Fruit fly (Drosophila melanogaster) S2 (cell line): ENCODE results near the gene CG44198.

Source experiments
- CG8478 ChIP-seq: fragments of >200 bp; optimal IDR thresholded peaks from 2 replicates; lab custom pipeline; 2018
- CTCF ChIP-seq, 2 experiments: fragments of >200 bp; optimal IDR thresholded peaks; 2 replicates each; lab custom pipeline; 2018

The CG44198 gene

DNA sequence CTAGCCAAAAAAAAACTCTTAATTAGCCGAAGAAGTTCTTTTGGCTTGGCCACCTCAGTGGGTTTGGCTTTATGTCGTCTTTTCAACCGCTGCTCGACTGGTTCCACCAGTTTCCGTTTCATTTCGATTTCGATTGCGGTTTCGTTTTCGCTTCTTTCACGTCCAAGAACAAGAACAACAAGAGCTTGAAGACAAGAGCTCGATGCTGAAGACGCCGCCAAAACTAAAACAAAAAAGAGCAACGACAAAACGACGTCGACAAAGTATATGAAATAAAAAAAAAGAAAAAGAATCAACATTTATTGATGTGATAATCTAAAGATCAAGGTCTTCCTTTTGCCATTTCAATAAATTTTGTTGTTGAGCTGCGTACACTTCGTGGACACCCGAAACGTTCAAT is 3.6 kb upstream of the CG44198 start:
- TF ChIP-seq CG8478 (lab: Kevin White, UChicago), result no peak
- no peak for TF ChIP-seq CTCF (optimal IDR thresholded peaks at IDR 0.05; lab: Kevin White, UChicago)

DNA sequence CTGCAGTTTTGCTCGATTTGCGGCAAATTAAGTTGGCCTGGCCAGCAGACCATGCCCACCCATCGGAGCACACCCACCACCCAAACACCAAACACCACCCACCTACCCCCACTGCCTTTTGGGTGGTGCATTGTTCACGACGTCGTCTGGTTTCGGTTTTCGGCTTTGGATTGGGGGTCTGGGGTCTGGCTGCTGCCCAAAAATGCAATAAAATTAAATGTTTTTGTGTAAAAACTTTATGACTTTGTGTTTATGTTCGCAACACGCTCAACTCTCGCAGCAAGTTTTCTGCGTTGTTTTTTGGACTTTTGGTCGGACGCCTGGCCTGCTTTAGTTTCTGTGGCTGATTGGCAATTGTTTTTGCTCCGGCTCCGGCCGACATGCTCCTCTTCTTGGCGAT is 2.2 kb downstream of the CG44198 start:
- TF ChIP-seq CG8478 (lab: Kevin White, UChicago) (no peak), CTCF (optimal IDR thresholded peaks at IDR 0.05; lab: Kevin White, UChicago) (no peak)

- TF ChIP-seq CTCF (optimal IDR thresholded peaks at IDR 0.05; lab: Kevin White, UChicago) (no peak), CG8478 (lab: Kevin White, UChicago) (no peak)
Measured at dm6 chr2L:13113580-13113979, 5.4 kb downstream of the CG44198 start.

- TF ChIP-seq CG8478 (lab: Kevin White, UChicago) (no peak), CTCF (optimal IDR thresholded peaks at IDR 0.05; lab: Kevin White, UChicago) (no peak)
Measured at dm6 chr2L:13106507-13106906, 12.4 kb downstream of the CG44198 start, which contains the start of gene Ttc30. TSS of gene Ttc30 (plus strand) at chr2L:13106807.

DNA sequence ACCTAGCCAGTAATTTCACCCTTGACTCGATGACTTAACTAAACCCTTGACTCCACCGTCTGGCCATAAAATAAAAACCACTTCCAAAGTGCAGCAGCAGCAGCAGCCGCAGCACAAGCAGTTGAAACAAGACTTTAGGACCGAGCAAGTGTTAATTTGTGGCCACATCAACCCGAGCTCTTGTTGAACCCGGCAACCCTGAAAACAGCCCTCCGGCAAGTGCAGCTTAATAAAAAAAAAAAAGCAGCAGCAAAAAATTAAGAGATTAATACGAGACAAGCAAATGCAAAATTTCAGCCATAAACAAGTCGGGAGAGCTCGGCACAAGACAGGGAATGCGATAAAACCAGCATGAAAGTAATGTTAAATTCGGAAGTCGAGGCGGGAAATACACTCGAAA is 14.1 kb downstream of the CG44198 start:
- TF ChIP-seq CTCF (optimal IDR thresholded peaks at IDR 0.05; lab: Kevin White, UChicago) (no peak), CG8478 (lab: Kevin White, UChicago) (no peak)

DNA sequence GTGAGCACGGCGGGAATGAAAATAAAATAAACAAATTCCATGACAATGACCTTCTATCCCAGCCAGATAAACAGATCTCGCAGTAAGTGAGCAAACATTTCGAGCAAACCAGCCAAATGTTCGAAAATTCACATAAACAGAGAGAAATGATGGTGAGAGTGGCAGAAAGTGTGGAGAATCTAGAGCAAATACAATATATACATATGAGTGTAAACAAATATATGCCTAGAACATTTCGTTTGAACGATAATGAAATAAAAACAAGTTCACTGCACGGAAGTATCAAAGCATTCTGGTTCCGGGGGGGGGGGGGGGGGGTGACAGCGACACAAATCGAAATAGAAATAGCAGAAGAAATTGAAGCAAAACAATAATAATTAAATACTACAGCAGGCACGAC is 17.5 kb downstream of the CG44198 start:
- no peak for TF ChIP-seq CTCF (optimal IDR thresholded peaks at IDR 0.05; lab: Kevin White, UChicago)
- TF ChIP-seq CG8478 (lab: Kevin White, UChicago), result no peak

DNA sequence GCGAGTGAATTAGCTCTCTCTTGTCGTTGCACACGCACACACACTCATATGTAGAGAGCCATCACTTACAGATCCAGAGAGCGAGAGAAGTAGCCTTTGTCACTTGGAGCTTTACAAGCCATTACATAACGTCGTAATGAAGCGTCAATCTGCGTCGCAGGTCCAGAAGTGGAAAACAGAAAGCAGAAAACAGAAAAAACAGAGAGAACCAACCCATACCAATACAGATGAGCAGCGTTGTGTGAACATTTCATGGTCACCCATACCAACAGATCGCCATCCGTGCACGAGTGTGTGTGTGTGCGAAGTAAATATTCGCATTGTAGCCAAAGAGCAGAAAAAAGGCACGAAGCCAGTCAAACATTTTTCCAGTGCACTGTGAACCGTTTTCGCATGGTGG is 20.6 kb downstream of the CG44198 start:
- TF ChIP-seq CTCF (optimal IDR thresholded peaks at IDR 0.05; lab: Kevin White, UChicago), result no peak
- TF ChIP-seq CG8478 (lab: Kevin White, UChicago), result no peak

DNA sequence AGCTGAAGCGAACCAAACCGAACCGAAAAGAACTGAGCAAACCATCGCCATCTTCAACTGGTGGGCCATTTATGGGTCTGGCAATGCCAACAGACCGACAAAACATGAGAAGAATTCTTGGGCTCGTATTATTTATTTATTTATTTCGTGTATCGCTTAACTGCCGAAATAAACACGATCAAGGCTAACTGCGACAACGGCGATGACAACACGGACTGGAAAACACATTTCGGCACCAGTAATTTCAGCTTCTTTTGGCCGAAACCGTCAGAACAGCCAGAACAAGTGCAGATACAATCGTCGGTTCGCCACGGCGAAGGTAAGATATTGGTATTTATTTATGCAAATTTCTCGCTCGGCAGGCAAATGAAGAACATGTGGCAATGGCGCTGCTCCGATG is 21.7 kb downstream of the CG44198 start:
- TF ChIP-seq CG8478 (lab: Kevin White, UChicago) (no peak), CTCF (optimal IDR thresholded peaks at IDR 0.05; lab: Kevin White, UChicago) (no peak)

- TF ChIP-seq CG8478 (lab: Kevin White, UChicago) (no peak), CTCF (optimal IDR thresholded peaks at IDR 0.05; lab: Kevin White, UChicago) (no peak)
Measured at dm6 chr2L:13095805-13096204, 23.1 kb downstream of the CG44198 start.

- TF ChIP-seq CTCF (optimal IDR thresholded peaks at IDR 0.05; lab: Kevin White, UChicago) (no peak), CG8478 (lab: Kevin White, UChicago) (no peak)
Measured at dm6 chr2L:13088550-13088949, 30.4 kb downstream of the CG44198 start.

dm6 chr2L:13086712-13087111 is 32.2 kb downstream of the CG44198 start:
- TF ChIP-seq CG8478 (lab: Kevin White, UChicago), result no peak
- TF ChIP-seq CTCF (optimal IDR thresholded peaks at IDR 0.05; lab: Kevin White, UChicago), result no peak

DNA sequence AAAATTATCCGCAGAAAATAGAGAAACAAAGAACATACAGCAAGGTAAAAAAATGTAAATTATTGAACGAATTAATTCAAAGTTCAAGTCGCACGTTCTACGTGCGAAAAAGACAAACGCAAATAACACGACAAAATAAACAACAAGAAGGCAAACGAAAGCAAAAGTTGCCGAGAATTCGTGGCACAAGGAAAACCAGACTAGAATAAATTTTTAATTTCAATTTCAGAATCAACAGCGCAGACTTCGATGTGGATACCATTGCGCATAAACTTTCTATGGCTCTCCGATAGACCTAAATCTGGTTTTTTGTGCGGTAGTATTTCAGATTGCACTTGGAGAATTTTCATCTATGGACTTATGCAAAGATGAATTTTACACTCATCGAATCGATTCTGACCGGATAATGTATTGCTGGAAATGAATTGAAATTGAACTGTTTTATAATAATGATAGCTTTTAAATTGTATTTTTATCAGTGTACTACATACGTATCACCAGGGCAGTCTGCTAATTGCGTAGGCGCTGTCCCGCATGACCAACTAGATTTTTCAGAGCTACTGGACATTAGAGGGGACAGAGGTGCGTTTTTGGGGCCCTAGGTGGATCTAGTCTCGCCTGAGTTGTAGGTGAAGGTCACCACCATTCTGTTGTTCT is 35.4 kb downstream of the CG44198 start:
- TF ChIP-seq CTCF (optimal IDR thresholded peaks at IDR 0.05; lab: Kevin White, UChicago), result no peak
- TF ChIP-seq CG8478 (lab: Kevin White, UChicago), result no peak

dm6 chr2L:13082177-13082576 is 36.8 kb downstream of the CG44198 start:
- TF ChIP-seq CG8478 (lab: Kevin White, UChicago), result no peak
- no peak for TF ChIP-seq CTCF (optimal IDR thresholded peaks at IDR 0.05; lab: Kevin White, UChicago)

DNA sequence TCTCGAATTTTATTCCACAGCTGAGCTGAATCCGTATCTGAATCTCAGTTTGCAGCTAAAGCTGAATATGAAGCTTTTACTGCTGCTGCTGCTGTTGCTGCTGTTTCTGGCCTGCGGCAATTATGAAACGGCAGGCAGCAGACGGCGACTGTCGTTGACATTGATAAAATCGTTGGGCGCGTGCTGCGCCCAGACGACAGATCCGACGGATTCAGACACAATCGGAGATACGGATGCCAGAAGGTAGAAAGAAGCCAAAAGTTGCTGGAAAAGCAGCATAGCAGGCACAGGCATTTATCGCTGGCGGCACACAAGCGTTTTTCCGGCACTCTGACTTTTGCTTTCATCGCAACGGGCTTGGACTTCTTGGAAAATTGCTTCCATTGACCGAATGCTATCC is 39.5 kb downstream of the CG44198 start:
- TF ChIP-seq CTCF (optimal IDR thresholded peaks at IDR 0.05; lab: Kevin White, UChicago) (no peak), CG8478 (lab: Kevin White, UChicago) (no peak)

DNA sequence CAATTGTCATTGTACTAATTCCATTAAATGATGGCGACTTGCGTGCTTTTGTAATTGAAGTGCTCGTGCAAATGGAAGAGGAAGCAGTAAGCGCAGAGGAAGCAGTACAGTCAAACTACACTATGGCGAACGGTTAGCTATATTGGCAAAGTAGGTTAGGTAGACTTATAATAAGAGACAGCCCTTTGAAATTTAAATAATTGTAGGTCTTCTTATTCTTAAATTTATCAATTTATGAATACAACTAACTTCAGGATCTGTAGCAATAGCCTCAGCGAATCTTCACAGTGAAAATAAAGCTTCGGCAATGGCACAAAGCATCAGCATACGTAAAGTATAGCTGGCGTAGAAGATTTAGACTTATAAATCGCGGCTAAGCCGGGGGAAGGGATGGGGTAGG is 44.6 kb downstream of the CG44198 start:
- TF ChIP-seq CG8478 (lab: Kevin White, UChicago) (no peak), CTCF (optimal IDR thresholded peaks at IDR 0.05; lab: Kevin White, UChicago) (no peak)

dm6 chr2L:13073797-13074196 is 45.1 kb downstream of the CG44198 start:
- no peak for TF ChIP-seq CTCF (optimal IDR thresholded peaks at IDR 0.05; lab: Kevin White, UChicago)
- no peak for TF ChIP-seq CG8478 (lab: Kevin White, UChicago)
